Fruit fly (Drosophila melanogaster) Kc167 (cell line): ENCODE measurements around the gene spdo.

Experiments used
- Myc ChIP-seq: fragments of >200 bp; optimal IDR thresholded peaks from 2 replicates; lab custom pipeline; 2017; ENCODE audit warnings: missing external identifiers
- Sin3A ChIP-seq: fragments of >200 bp; optimal IDR thresholded peaks from 2 replicates; lab custom pipeline; 2018; ENCODE audit warnings: missing external identifiers
- h ChIP-seq: fragments of >200 bp; optimal IDR thresholded peaks from 3 replicates; lab custom pipeline; 2018; ENCODE audit warnings: missing external identifiers
- insv ChIP-seq: fragments of >200 bp; optimal IDR thresholded peaks from 3 replicates; lab custom pipeline; 2018; ENCODE audit warnings: missing external identifiers
- psq ChIP-seq: fragments of >200 bp; optimal IDR thresholded peaks from 2 replicates; lab custom pipeline; 2017; ENCODE audit warnings: missing external identifiers
- ttk ChIP-seq: sonication (Bioruptor generic); optimal IDR thresholded peaks from 2 replicates; lab custom pipeline; 2017; ENCODE audit warnings: missing external identifiers

The spdo gene

DNA sequence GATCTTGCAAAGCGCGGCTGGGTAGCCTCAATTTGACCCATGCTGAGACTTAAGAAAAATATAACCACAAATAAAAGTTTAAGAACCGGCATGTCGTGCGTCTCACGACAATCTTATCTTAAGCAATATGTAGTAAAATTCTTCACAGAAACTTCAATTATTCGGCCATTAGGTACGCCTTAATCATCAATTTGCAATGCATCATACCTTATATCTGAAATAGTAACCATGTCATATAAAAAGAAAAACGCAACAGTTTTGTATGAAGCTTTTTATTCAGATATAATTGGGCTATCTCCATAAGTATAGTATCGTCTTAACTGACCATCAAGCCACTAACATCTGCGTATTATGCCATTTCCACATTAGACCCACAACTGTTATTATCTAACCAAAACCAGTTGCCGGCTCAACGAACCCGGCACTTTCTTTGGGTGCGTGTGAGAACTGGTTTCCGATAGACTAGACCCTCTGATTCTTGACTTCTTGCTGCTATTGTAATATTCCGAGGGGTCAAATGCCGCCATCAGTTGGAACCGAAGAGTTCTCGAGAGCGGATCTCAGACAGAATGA lies 37.9 kb downstream of the spdo start, which contains the start of the genes CG31524 and CG9698:
Gene CG31524, minus strand, starts transcription at position 101 of the 573 bp plus-strand sequence.
Gene CG9698, plus strand, starts transcription at position 523 of the 573 bp plus-strand sequence.
- TF ChIP-seq ttk (lab: Kevin White, UChicago): no peak
- TF ChIP-seq Myc (lab: Kevin White, UChicago): no peak
- TF ChIP-seq h (lab: Kevin White, UChicago): no peak
- no peak for TF ChIP-seq insv
- TF ChIP-seq Sin3A: no peak
- TF ChIP-seq psq: no peak

DNA sequence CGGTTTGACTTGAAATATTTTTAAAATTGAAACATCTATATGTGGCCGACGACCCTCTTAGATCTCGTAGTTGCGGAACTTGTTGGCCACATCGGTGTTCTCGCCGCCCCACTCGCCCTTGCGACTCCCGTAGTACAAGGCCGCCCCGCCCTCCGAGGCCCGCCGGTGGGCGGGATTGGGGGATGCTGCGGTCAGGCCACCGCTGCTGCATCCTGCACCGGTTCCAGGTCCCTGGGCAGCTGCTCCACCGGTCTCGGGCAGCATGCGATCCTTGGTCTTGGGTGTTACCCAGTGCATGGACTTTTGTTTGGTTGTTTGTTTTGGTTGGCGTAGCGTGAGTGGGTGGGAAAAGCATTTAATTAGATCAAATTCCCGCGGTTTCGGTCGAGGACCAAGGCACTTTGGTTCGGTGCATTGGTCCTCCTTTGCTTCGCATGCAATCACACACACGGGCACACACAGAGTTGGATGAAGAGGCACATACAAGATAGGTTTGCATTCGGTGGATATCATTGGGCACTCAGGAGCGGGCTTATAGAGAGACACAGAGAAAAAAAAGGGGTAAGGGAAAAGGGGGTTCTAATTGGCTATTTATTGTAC lies 41.9 kb downstream of the spdo start:
- TF ChIP-seq psq (no peak), h (lab: Kevin White, UChicago) (no peak), ttk (lab: Kevin White, UChicago) (no peak), insv (no peak), Sin3A (no peak), Myc (lab: Kevin White, UChicago) (no peak)

DNA sequence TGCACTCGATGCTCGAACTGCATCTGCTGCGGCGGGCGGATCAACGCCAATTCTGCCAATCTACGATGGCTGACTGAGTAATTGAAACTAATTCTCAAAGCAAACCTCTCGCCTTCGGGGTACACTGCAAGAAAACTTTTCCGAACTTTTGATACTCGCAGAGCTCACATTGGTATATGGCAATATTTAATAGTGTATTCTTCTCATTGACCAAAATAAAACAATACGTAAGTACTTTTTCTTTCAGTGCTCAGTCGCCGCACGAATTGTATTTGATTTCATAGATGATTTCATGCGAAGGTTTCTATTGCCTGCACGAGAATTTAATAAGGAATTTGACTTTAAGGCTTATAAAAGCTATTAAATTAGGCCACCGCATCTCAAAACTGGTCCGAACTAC lies 49.1 kb downstream of the spdo start:
- TF ChIP-seq Myc (lab: Kevin White, UChicago) (no peak), ttk (lab: Kevin White, UChicago) (no peak), Sin3A (no peak), insv (no peak)

DNA sequence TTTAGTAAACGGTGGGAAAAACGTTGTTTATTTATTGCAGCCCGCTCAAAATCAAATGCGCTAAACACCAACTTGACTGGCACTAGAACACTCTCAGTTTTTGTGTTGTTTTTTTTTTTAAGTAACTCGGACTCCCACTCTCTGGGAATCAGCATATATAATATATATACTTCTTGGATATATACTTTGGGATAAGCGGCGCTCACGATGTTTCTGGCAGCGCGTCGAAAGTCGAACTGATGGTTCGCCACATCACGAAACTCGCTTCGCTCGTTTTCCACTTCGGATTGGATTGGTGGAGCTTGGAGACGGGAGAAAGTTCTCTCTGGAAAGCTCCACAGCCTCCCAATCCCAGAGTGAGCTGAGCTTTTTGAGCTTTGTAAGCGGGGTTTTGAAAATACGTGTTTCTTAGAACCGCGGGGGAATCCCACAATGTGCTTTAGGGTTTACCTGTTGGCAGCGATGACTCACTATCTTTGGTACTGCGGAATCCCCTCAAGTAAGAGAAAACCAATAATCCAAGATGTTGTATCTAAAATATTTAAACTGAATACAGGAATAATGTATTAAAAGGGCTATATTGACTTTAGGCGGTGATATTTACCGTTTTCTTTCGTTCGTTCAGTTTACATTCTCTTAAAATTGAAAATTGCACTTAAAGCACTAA lies 50.4 kb downstream of the spdo start, which contains the start of gene jdp:
Gene jdp, minus strand, starts transcription at position 239 of the 667 bp plus-strand sequence.
- no peak for TF ChIP-seq h (lab: Kevin White, UChicago)
- TF ChIP-seq Sin3A: no peak
- no peak for TF ChIP-seq insv
- TF ChIP-seq psq: no peak
- TF ChIP-seq Myc (lab: Kevin White, UChicago): no peak
- TF ChIP-seq ttk (lab: Kevin White, UChicago): no peak
